Worm (Caenorhabditis elegans): ENCODE results near the gene mbk-1.

- TF ChIP-seq unc-62 (GFP tag; optimal IDR thresholded peaks at IDR 0.05), result no peak
- no peak for TF ChIP-seq snu-23 (GFP tag; optimal IDR thresholded peaks at IDR 0.05)
- TF ChIP-seq nhr-11 (tag; optimal IDR thresholded peaks at IDR 0.05), result no peak
- TF ChIP-seq nhr-77 (tag; optimal IDR thresholded peaks at IDR 0.05), result no peak
- no peak for TF ChIP-seq sox-4 (tag; optimal IDR thresholded peaks at IDR 0.05)
- no peak for TF ChIP-seq lin-15B (tag; optimal IDR thresholded peaks at IDR 0.05)
Observed at ce11 chrX:14828766-14829165, 4.4 kb upstream of the mbk-1 start.
